Fruit fly (Drosophila melanogaster) whole organism, pupa: Measurements from ENCODE around the gene Vha16-2.
A peak's percentile ranks its signal among the peaks of the same experiment; 100 is the strongest.

ENCODE experiments used
- CG10348 ChIP-seq: fragments of 200-800 bp; sonication (Bioruptor generic); IDR thresholded peaks from 2 replicates; pipeline ENCODE4 v1.3.6; 2022; ENCODE audit warnings: missing biosample characterization, missing genetic modification characterization
- CG12605 ChIP-seq: fragments of 200-800 bp; sonication (Bioruptor generic); IDR thresholded peaks from 2 replicates; pipeline ENCODE4 v1.3.6; 2022; ENCODE audit warnings: missing biosample characterization, missing genetic modification characterization
- CG13204 ChIP-seq: fragments of 200-800 bp; sonication (Bioruptor generic); optimal IDR thresholded peaks from 2 replicates; lab custom pipeline; 2018; ENCODE audit warnings: missing biosample characterization, mild to moderate bottlenecking, missing genetic modification characterization, moderate library complexity
- CG14655 ChIP-seq: fragments of 200-800 bp; sonication (Bioruptor generic); optimal IDR thresholded peaks from 3 replicates; lab custom pipeline; 2017; ENCODE audit warnings: mild to moderate bottlenecking, missing biosample characterization, missing genetic modification reagents, missing genetic modification characterization
- CG15710 ChIP-seq: fragments of 200-800 bp; sonication (Bioruptor generic); optimal IDR thresholded peaks from 2 replicates; lab custom pipeline; 2018; ENCODE audit warnings: missing biosample characterization, mild to moderate bottlenecking, missing genetic modification characterization, moderate library complexity
- CG17806 ChIP-seq: fragments of 200-800 bp; sonication (Bioruptor generic); optimal IDR thresholded peaks from 2 replicates; lab custom pipeline; 2018; ENCODE audit warnings: missing biosample characterization, mild to moderate bottlenecking, missing genetic modification characterization, moderate library complexity
- CG32121 ChIP-seq: fragments of 200-800 bp; sonication (Bioruptor generic); IDR thresholded peaks from 2 replicates; pipeline ENCODE4 v1.3.6; 2022; ENCODE audit warnings: missing biosample characterization, missing genetic modification characterization
- CG34367 ChIP-seq: fragments of 200-800 bp; sonication (Bioruptor generic); optimal IDR thresholded peaks from 2 replicates; lab custom pipeline; 2018; ENCODE audit warnings: missing biosample characterization, mild to moderate bottlenecking, missing genetic modification characterization
- CG4496 ChIP-seq: fragments of 200-800 bp; sonication (Bioruptor generic); IDR thresholded peaks from 3 replicates; pipeline ENCODE4 v1.3.6; 2022; ENCODE audit warnings: missing biosample characterization, missing genetic modification characterization
- CG8159 ChIP-seq: fragments of 200-800 bp; sonication (Bioruptor generic); optimal IDR thresholded peaks from 3 replicates; lab custom pipeline; 2018; ENCODE audit warnings: missing biosample characterization, mild to moderate bottlenecking, missing genetic modification characterization, moderate library complexity
- CG8301 ChIP-seq: fragments of 200-800 bp; sonication (Bioruptor generic); optimal IDR thresholded peaks from 2 replicates; lab custom pipeline; 2018; ENCODE audit warnings: missing biosample characterization, mild to moderate bottlenecking, missing genetic modification characterization
- CG9948 ChIP-seq: fragments of 200-800 bp; sonication (Bioruptor generic); optimal IDR thresholded peaks from 2 replicates; lab custom pipeline; 2018; ENCODE audit warnings: missing biosample characterization, mild to moderate bottlenecking, missing genetic modification characterization, moderate library complexity
- D1 ChIP-seq: fragments of 200-800 bp; sonication (Bioruptor generic); optimal IDR thresholded peaks from 2 replicates; lab custom pipeline; 2018; ENCODE audit warnings: missing biosample characterization, mild to moderate bottlenecking, missing genetic modification characterization, moderate library complexity
- EcR ChIP-seq: fragments of 200-800 bp; sonication (Bioruptor generic); optimal IDR thresholded peaks from 3 replicates; lab custom pipeline; 2019; ENCODE audit warnings: missing biosample characterization, missing genetic modification characterization, mild to moderate bottlenecking, moderate library complexity, missing genetic modification reagents
- Ets98B ChIP-seq: fragments of 200-800 bp; sonication (Bioruptor generic); IDR thresholded peaks from 2 replicates; pipeline ENCODE4 v1.3.6; 2022; ENCODE audit warnings: missing biosample characterization, missing genetic modification characterization
- Pif1A ChIP-seq: fragments of 200-800 bp; sonication (Bioruptor generic); optimal IDR thresholded peaks from 3 replicates; lab custom pipeline; 2016; ENCODE audit warnings: missing biosample characterization, missing genetic modification characterization
- Pif1B ChIP-seq: fragments of 200-800 bp; sonication (Bioruptor generic); optimal IDR thresholded peaks from 3 replicates; lab custom pipeline; 2016; ENCODE audit warnings: missing biosample characterization, missing genetic modification characterization
- Snoo ChIP-seq: fragments of 200-800 bp; sonication (Bioruptor generic); optimal IDR thresholded peaks from 3 replicates; lab custom pipeline; 2017; ENCODE audit warnings: missing biosample characterization, mild to moderate bottlenecking, missing genetic modification characterization, inconsistent platforms
- fd96Ca ChIP-seq: fragments of 200-800 bp; sonication (Bioruptor generic); IDR thresholded peaks from 3 replicates; pipeline ENCODE4 v1.3.6; 2022; ENCODE audit warnings: missing biosample characterization, missing genetic modification characterization
- gl ChIP-seq: fragments of 200-800 bp; sonication (Bioruptor generic); optimal IDR thresholded peaks from 2 replicates; lab custom pipeline; 2018; ENCODE audit warnings: missing biosample characterization, mild to moderate bottlenecking, missing genetic modification characterization
- rn ChIP-seq: fragments of 200-800 bp; sonication (Bioruptor generic); IDR thresholded peaks from 2 replicates; pipeline ENCODE4 v1.3.6; 2022; ENCODE audit warnings: missing biosample characterization, missing genetic modification characterization

The Vha16-2 gene

DNA sequence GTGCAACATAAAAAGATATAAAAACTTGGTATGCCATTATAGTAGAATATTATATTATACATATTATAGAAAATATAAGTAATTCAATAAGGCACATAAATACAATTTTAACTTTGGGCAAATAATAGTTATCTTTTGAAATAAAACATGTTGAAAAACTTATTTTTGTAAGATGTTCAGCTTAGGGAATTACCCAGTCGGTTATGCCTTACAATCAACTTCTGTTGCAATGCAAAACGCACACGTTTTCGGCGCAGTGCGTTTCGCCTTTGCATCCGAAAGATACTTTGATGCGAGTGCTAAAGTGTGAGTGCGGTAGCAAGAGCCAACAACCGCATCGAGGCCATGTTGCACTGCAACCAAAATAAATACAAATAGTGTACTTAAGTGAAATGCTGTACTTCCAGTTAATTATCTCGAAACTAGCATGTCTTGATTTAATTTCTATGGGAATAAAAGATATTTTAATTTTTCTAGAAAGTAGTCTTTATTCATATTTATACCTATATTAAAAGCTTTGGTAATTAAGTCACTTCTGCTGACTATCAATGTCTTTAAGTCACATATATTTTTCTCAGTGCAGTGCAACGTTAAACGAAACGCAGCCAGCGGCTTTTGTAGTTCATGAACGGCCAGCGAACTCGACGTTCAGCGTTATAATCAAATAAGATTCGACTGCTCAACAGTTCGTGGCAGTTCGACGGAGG is 27.6 kb upstream of the Vha16-2 start:
- peak; percentile 49 for TF ChIP-seq gl (tag; lab: Kevin White, UChicago)
- peak; percentile 93 for TF ChIP-seq CG4496
- peak; percentile 99 for TF ChIP-seq EcR (GFP tag; lab: Kevin White, UChicago)
- TF ChIP-seq CG34367, result peak; percentile 12
- TF ChIP-seq Pif1B, result peak; percentile 74
- peak; percentile 89 for TF ChIP-seq CG9948 (tag; lab: Kevin White, UChicago)
- TF ChIP-seq CG12605 (GFP tag; lab: Robert Waterston, UW), result peak; percentile 64
- no peak; the same call in 1 of the 2 replicates for TF ChIP-seq CG10348 (GFP tag; lab: Robert Waterston, UW)
- TF ChIP-seq Pif1A (GFP tag; lab: Kevin White, UChicago), result peak; percentile 84
- TF ChIP-seq CG15710 (tag; lab: Kevin White, UChicago), result peak; percentile 80
- peak; percentile 44 for TF ChIP-seq CG13204 (GFP tag; lab: Kevin White, UChicago)
- TF ChIP-seq CG14655 (GFP tag; lab: Kevin White, UChicago), result peak; percentile 92
- peak; percentile 83 for TF ChIP-seq fd96Ca (GFP tag; lab: Robert Waterston, UW)
- TF ChIP-seq rn (GFP tag; lab: Robert Waterston, UW), result peak; percentile 56; the same call in 1 of the 2 replicates
- peak; percentile 93 for TF ChIP-seq CG32121
- TF ChIP-seq D1 (tag; lab: Kevin White, UChicago), result peak; percentile 79
- TF ChIP-seq CG8159 (tag; lab: Kevin White, UChicago), result peak; percentile 90
- peak; percentile 90 for TF ChIP-seq Ets98B (GFP tag; lab: Robert Waterston, UW)
- TF ChIP-seq CG8301 (tag; lab: Kevin White, UChicago), result peak; percentile 93
- TF ChIP-seq CG17806 (tag; lab: Kevin White, UChicago), result peak; percentile 89
- peak; percentile 18 for TF ChIP-seq Snoo (tag; lab: Kevin White, UChicago)
- TF ChIP-seq, all 21 proteins: peak for 20

DNA sequence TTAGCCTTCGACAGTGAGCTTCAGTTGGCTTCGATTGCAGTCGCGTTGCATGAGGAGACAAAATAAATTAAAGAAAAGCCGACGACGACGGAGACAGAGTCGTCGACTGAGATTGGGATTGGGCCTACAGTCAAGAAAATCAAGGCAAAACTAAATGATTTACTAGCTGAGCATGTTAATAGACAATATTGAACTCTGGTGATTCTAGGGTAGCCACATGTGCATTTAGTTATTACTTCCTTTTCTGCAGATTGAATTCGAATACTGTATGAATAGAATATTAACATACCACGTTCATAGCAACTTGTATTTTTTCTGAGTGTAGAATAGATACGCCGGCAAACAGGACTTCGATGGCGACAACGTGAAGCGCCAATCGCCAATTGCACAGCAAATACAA is 26.4 kb upstream of the Vha16-2 start:
- TF ChIP-seq Pif1A (GFP tag; lab: Kevin White, UChicago), result peak; percentile 61
- peak; percentile 59 for TF ChIP-seq CG12605 (GFP tag; lab: Robert Waterston, UW)
- peak; percentile 63 for TF ChIP-seq CG32121
- peak; percentile 55 for TF ChIP-seq CG8159 (tag; lab: Kevin White, UChicago)
- peak; percentile 44; the same call in 1 of the 2 replicates for TF ChIP-seq rn (GFP tag; lab: Robert Waterston, UW)
- TF ChIP-seq CG13204 (GFP tag; lab: Kevin White, UChicago), result no peak
- peak; percentile 67 for TF ChIP-seq CG17806 (tag; lab: Kevin White, UChicago)
- peak; percentile 43 for TF ChIP-seq CG15710 (tag; lab: Kevin White, UChicago)
- peak; percentile 64 for TF ChIP-seq CG9948 (tag; lab: Kevin White, UChicago)
- no peak for TF ChIP-seq CG10348 (GFP tag; lab: Robert Waterston, UW)
- TF ChIP-seq D1 (tag; lab: Kevin White, UChicago), result no peak
- TF ChIP-seq CG14655 (GFP tag; lab: Kevin White, UChicago), result peak; percentile 82
- TF ChIP-seq Pif1B, result peak; percentile 49
- peak; percentile 82 for TF ChIP-seq fd96Ca (GFP tag; lab: Robert Waterston, UW)
- no peak for TF ChIP-seq gl (tag; lab: Kevin White, UChicago)
- TF ChIP-seq CG4496, result peak; percentile 85
- peak; percentile 87 for TF ChIP-seq CG8301 (tag; lab: Kevin White, UChicago)
- peak; percentile 79 for TF ChIP-seq Ets98B (GFP tag; lab: Robert Waterston, UW)
- TF ChIP-seq Snoo (tag; lab: Kevin White, UChicago), result no peak
- TF ChIP-seq CG34367, result peak; percentile 65
- TF ChIP-seq EcR (GFP tag; lab: Kevin White, UChicago), result no peak

DNA sequence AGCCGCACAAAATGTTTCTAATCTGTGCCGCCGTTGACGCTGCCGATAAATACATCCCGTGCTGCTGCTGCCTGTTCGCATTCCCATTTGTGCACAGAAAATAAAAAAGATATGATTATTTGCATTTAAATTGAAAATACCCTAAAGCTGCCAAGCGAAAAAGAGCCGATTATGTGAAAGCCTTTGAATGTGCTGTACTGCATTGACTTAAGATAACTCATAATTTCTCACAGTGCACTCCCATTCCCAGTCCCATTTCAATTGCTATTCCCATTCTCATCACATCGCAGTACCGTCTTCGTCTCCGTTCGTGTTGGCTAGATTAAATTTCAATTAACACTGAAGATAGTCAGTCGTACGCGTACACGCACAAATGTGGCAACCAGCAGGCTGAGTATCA is 25.8 kb upstream of the Vha16-2 start:
- TF ChIP-seq gl (tag; lab: Kevin White, UChicago) (peak; percentile 0), CG32121 (peak; percentile 88), Snoo (tag; lab: Kevin White, UChicago) (no peak), CG8301 (tag; lab: Kevin White, UChicago) (peak; percentile 91), EcR (GFP tag; lab: Kevin White, UChicago) (no peak), CG17806 (tag; lab: Kevin White, UChicago) (peak; percentile 66), Ets98B (GFP tag; lab: Robert Waterston, UW) (peak; percentile 93), CG34367 (peak; percentile 50), CG14655 (GFP tag; lab: Kevin White, UChicago) (peak; percentile 94), Pif1A (GFP tag; lab: Kevin White, UChicago) (peak; percentile 77), CG13204 (GFP tag; lab: Kevin White, UChicago) (no peak), CG10348 (GFP tag; lab: Robert Waterston, UW) (0 out of 2 replicates have a peak, but pooled peaks have one; percentile 54), CG9948 (tag; lab: Kevin White, UChicago) (peak; percentile 81), rn (GFP tag; lab: Robert Waterston, UW) (peak; percentile 88), CG15710 (tag; lab: Kevin White, UChicago) (peak; percentile 54), Pif1B (peak; percentile 63), CG12605 (GFP tag; lab: Robert Waterston, UW) (peak; percentile 84), fd96Ca (GFP tag; lab: Robert Waterston, UW) (peak; percentile 97), CG8159 (tag; lab: Kevin White, UChicago) (peak; percentile 28), D1 (tag; lab: Kevin White, UChicago) (peak; percentile 6), CG4496 (peak; percentile 96)

DNA sequence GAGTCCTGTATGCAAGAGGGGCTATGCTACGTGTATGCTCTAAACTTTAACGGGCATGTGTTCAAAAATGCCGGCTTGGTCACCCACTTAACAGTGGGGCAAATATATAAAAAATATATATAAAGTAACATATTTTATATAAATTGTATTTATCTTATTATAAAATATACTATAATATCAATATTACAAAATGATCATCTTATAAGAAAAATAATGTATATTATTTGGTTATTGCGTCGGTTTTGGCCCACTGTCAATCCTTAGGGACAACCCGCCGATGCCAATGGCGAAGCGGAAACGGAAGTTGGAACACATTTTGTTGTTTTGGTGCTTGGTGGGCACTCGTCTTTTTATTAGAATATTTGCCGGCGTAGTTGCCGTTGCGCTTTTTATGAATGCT is 24.2 kb upstream of the Vha16-2 start:
- TF ChIP-seq CG12605 (GFP tag; lab: Robert Waterston, UW) (no peak), CG15710 (tag; lab: Kevin White, UChicago) (peak; percentile 5), CG9948 (tag; lab: Kevin White, UChicago) (peak; percentile 31), Snoo (tag; lab: Kevin White, UChicago) (no peak), CG17806 (tag; lab: Kevin White, UChicago) (peak; percentile 41), CG8159 (tag; lab: Kevin White, UChicago) (peak; percentile 43), CG14655 (GFP tag; lab: Kevin White, UChicago) (peak; percentile 36), Pif1A (GFP tag; lab: Kevin White, UChicago) (peak; percentile 7)
